Fruit fly (Drosophila melanogaster): Measurements from ENCODE around the gene Scm.
"Not testable (repeated sequence)": the region's sequence is repeated elsewhere in the genome, so short reads cannot be mapped to it uniquely, and the experiment has no call there.

Gene Scm

dm6 chr3R:9637361-9637760, at the start of gene Scm:
TSS of gene Scm (minus strand) at chr3R:9637611.
- TF ChIP-seq ovo (GFP tag; optimal IDR thresholded peaks at IDR 0.05) = no peak
- no peak for TF ChIP-seq Clk (GFP tag; optimal IDR thresholded peaks at IDR 0.05)
- no peak for TF ChIP-seq CG11617 (GFP tag; optimal IDR thresholded peaks at IDR 0.05)
- no peak for TF ChIP-seq CG33017 (tag; optimal IDR thresholded peaks at IDR 0.05)
- no peak for TF ChIP-seq pad (GFP tag; optimal IDR thresholded peaks at IDR 0.05)
- TF ChIP-seq toe (GFP tag; optimal IDR thresholded peaks at IDR 0.05) = no peak
- TF ChIP-seq CG12768 (GFP tag; optimal IDR thresholded peaks at IDR 0.05) = no peak
- peak; percentile 55 for TF ChIP-seq bab1 (GFP tag; optimal IDR thresholded peaks at IDR 0.05)
- TF ChIP-seq tj (GFP tag; optimal IDR thresholded peaks at IDR 0.05) = no peak
- no peak for TF ChIP-seq cnc (optimal IDR thresholded peaks at IDR 0.05)
- TF ChIP-seq Hr96 (GFP tag; optimal IDR thresholded peaks at IDR 0.05) = no peak
- no peak for TF ChIP-seq CG1620 (GFP tag; optimal IDR thresholded peaks at IDR 0.05)
- peak; percentile 15 for TF ChIP-seq CG7101 (tag; optimal IDR thresholded peaks at IDR 0.05)
- peak; percentile 15 for TF ChIP-seq CG14711 (tag; optimal IDR thresholded peaks at IDR 0.05)
- no peak for TF ChIP-seq cic (GFP tag; optimal IDR thresholded peaks at IDR 0.05)
- peak; percentile 16 for TF ChIP-seq Mnt (GFP tag; optimal IDR thresholded peaks at IDR 0.05)
- TF ChIP-seq Crg-1 (GFP tag; optimal IDR thresholded peaks at IDR 0.05) = no peak
- no peak for TF ChIP-seq kay (GFP tag; ENCODE audit: borderline replicate concordance)
- no peak for TF ChIP-seq CG5204 (GFP tag; optimal IDR thresholded peaks at IDR 0.05)
- no peak for TF ChIP-seq CG7045 (GFP tag; optimal IDR thresholded peaks at IDR 0.05)

dm6 chr3R:9685376-9685775, 48.0 kb upstream of the Scm start, which contains the start of the genes eca and CG18542:
TSS of gene eca (minus strand) at chr3R:9685476.
TSS of gene CG18542 (plus strand) at chr3R:9685760.
- not testable (repeated sequence) for TF ChIP-seq cnc (optimal IDR thresholded peaks at IDR 0.05); cic (GFP tag; optimal IDR thresholded peaks at IDR 0.05); Clk (GFP tag; optimal IDR thresholded peaks at IDR 0.05)

- TF ChIP-seq Mnt (GFP tag; optimal IDR thresholded peaks at IDR 0.05) (no peak), cnc (optimal IDR thresholded peaks at IDR 0.05) (no peak), tj (GFP tag; optimal IDR thresholded peaks at IDR 0.05) (no peak), Crg-1 (GFP tag; optimal IDR thresholded peaks at IDR 0.05) (no peak), CG12768 (GFP tag; optimal IDR thresholded peaks at IDR 0.05) (no peak), cic (GFP tag; optimal IDR thresholded peaks at IDR 0.05) (no peak), pad (GFP tag; optimal IDR thresholded peaks at IDR 0.05) (no peak), CG11617 (GFP tag; optimal IDR thresholded peaks at IDR 0.05) (no peak), kay (GFP tag; ENCODE audit: borderline replicate concordance) (no peak), CG7101 (tag; optimal IDR thresholded peaks at IDR 0.05) (no peak), CG1620 (GFP tag; optimal IDR thresholded peaks at IDR 0.05) (no peak)
Observed at dm6 chr3R:9684125-9684524, 46.7 kb upstream of the Scm start, which contains the start of gene CG9444. TSS of gene CG9444 (minus strand) at chr3R:9684264.

- no peak for TF ChIP-seq CG12768 (GFP tag; optimal IDR thresholded peaks at IDR 0.05)
- no peak for TF ChIP-seq Clk (GFP tag; optimal IDR thresholded peaks at IDR 0.05)
- no peak for TF ChIP-seq ovo (GFP tag; optimal IDR thresholded peaks at IDR 0.05)
- no peak for TF ChIP-seq CG1620 (GFP tag; optimal IDR thresholded peaks at IDR 0.05)
- TF ChIP-seq CG7101 (tag; optimal IDR thresholded peaks at IDR 0.05) = no peak
- no peak for TF ChIP-seq Crg-1 (GFP tag; optimal IDR thresholded peaks at IDR 0.05)
- no peak for TF ChIP-seq Mnt (GFP tag; optimal IDR thresholded peaks at IDR 0.05)
- TF ChIP-seq toe (GFP tag; optimal IDR thresholded peaks at IDR 0.05) = no peak
Observed at dm6 chr3R:9683064-9683682, 45.8 kb upstream of the Scm start.

dm6 chr3R:9679746-9680145, 42.3 kb upstream of the Scm start, which contains the start of gene nmdyn-D7:
TSS of gene nmdyn-D7 (plus strand) at chr3R:9679939.
- TF ChIP-seq kay (GFP tag; ENCODE audit: borderline replicate concordance) (no peak), CG14711 (tag; optimal IDR thresholded peaks at IDR 0.05) (peak; percentile 89)

dm6 chr3R:9677734-9678341, 40.4 kb upstream of the Scm start, which contains the start of gene p23:
TSS of gene p23 (plus strand) at chr3R:9677927.
- TF ChIP-seq CG7045 (GFP tag; optimal IDR thresholded peaks at IDR 0.05) (no peak), tj (GFP tag; optimal IDR thresholded peaks at IDR 0.05) (no peak), CG11617 (GFP tag; optimal IDR thresholded peaks at IDR 0.05) (no peak), CG5204 (GFP tag; optimal IDR thresholded peaks at IDR 0.05) (no peak), ovo (GFP tag; optimal IDR thresholded peaks at IDR 0.05) (peak; percentile 18), CG1620 (GFP tag; optimal IDR thresholded peaks at IDR 0.05) (peak; percentile 49), kay (GFP tag; ENCODE audit: borderline replicate concordance) (no peak), CG33017 (tag; optimal IDR thresholded peaks at IDR 0.05) (no peak), bab1 (GFP tag; optimal IDR thresholded peaks at IDR 0.05) (peak; percentile 61), Crg-1 (GFP tag; optimal IDR thresholded peaks at IDR 0.05) (no peak), Mnt (GFP tag; optimal IDR thresholded peaks at IDR 0.05) (peak; percentile 39), pad (GFP tag; optimal IDR thresholded peaks at IDR 0.05) (peak; percentile 4), cic (GFP tag; optimal IDR thresholded peaks at IDR 0.05) (no peak), CG12768 (GFP tag; optimal IDR thresholded peaks at IDR 0.05) (no peak), toe (GFP tag; optimal IDR thresholded peaks at IDR 0.05) (no peak), Hr96 (GFP tag; optimal IDR thresholded peaks at IDR 0.05) (no peak), CG14711 (tag; optimal IDR thresholded peaks at IDR 0.05) (peak; percentile 88), CG7101 (tag; optimal IDR thresholded peaks at IDR 0.05) (peak; percentile 12)

Measured in whole organism, adult.